Worm (Caenorhabditis elegans) whole organism, young adult: Measurements from ENCODE around the gene kbp-4.

Source experiments
- F22D6.2 ChIP-seq: sonication (generic microtip); optimal IDR thresholded peaks from 2 replicates; lab custom pipeline; 2016; ENCODE audit warnings: mild to moderate bottlenecking, missing genetic modification characterization, missing compliant biosample characterization
- F57A8.1 ChIP-seq: fragments of 200-800 bp; sonication (Bioruptor generic); optimal IDR thresholded peaks from 2 replicates; lab custom pipeline; 2018; ENCODE audit warnings: mild to moderate bottlenecking, missing genetic modification characterization, moderate library complexity, missing compliant biosample characterization
- Y56A3A.18 ChIP-seq: fragments of 200-800 bp; sonication (Bioruptor generic); IDR thresholded peaks from 2 replicates; pipeline ENCODE4 v1.3.6; 2022; ENCODE audit warnings: missing genetic modification reagents, missing genetic modification characterization, missing compliant biosample characterization
- aptf-3 ChIP-seq: fragments of 200-800 bp; sonication (Bioruptor generic); IDR thresholded peaks from 2 replicates; pipeline ENCODE4 v1.3.6; 2022; ENCODE audit warnings: missing genetic modification characterization, missing compliant biosample characterization
- attf-6 ChIP-seq: fragments of 200-800 bp; sonication (Bioruptor generic); IDR thresholded peaks from 2 replicates; pipeline ENCODE4 v1.3.6; 2022; ENCODE audit warnings: missing genetic modification reagents, missing genetic modification characterization, missing compliant biosample characterization
- bed-1 ChIP-seq: fragments of 200-800 bp; sonication (Bioruptor generic); IDR thresholded peaks from 2 replicates; pipeline ENCODE4 v1.3.6; 2022; ENCODE audit warnings: missing genetic modification reagents, missing genetic modification characterization, missing compliant biosample characterization
- egrh-3 ChIP-seq: fragments of 200-800 bp; sonication (Bioruptor generic); IDR thresholded peaks from 2 replicates; pipeline ENCODE4 v1.3.6; 2022; ENCODE audit warnings: missing genetic modification reagents, missing genetic modification characterization, missing compliant biosample characterization
- lsl-1 ChIP-seq: fragments of 200-800 bp; sonication (Bioruptor generic); optimal IDR thresholded peaks from 2 replicates; lab custom pipeline; 2018; ENCODE audit warnings: mild to moderate bottlenecking, missing genetic modification characterization, moderate library complexity, missing compliant biosample characterization
- snpc-1.1 ChIP-seq: sonication (generic microtip); optimal IDR thresholded peaks from 2 replicates; lab custom pipeline; 2017; ENCODE audit warnings: missing genetic modification characterization, mild to moderate bottlenecking, missing compliant biosample characterization, antibody characterized with exemption, moderate library complexity, missing genotype, missing genetic modification reagents; ENCODE audit not compliant: insufficient read depth
- ztf-26 ChIP-seq: sonication (generic microtip); optimal IDR thresholded peaks from 2 replicates; lab custom pipeline; 2017; ENCODE audit warnings: missing genetic modification characterization, missing compliant biosample characterization

The kbp-4 gene

ce11 chrIII:1125494-1125893 lies 44.8 kb downstream of the kbp-4 start:
- no peak for TF ChIP-seq lsl-1
- no peak for TF ChIP-seq F57A8.1 (GFP tag; lab: Kevin White, UChicago)
- TF ChIP-seq bed-1 (GFP tag; lab: Robert Waterston, UW), result no peak
- TF ChIP-seq Y56A3A.18 (GFP tag; lab: Robert Waterston, UW), result no peak
- TF ChIP-seq attf-6, result no peak
- TF ChIP-seq F22D6.2 (tag; lab: Kevin White, UChicago), result no peak
- no peak for TF ChIP-seq egrh-3 (GFP tag; lab: Robert Waterston, UW)
- no peak for TF ChIP-seq ztf-26
- no peak for TF ChIP-seq snpc-1.1
- no peak for TF ChIP-seq aptf-3 (GFP tag; lab: Robert Waterston, UW)
